Fruit fly (Drosophila melanogaster): ENCODE data around the gene CG10508.

dm6 chr3L:21205496-21205824, 4.6 kb upstream of the CG10508 start:
- TF ChIP-seq CG8478 (optimal IDR thresholded peaks at IDR 0.05), result no peak
- no peak for TF ChIP-seq CTCF (optimal IDR thresholded peaks at IDR 0.05)
